Fruit fly (Drosophila melanogaster): ENCODE results near the gene opm.
A peak's percentile ranks its signal among the peaks of the same experiment; 100 is the strongest.

The opm gene

dm6 chrX:15084580-15085138 lies 18.4 kb upstream of the opm start, which contains the start of gene Cox17 (continued):
- TF ChIP-seq Ada2b (GFP tag; IDR thresholded peaks at IDR 0.05): peak; percentile 48
- TF ChIP-seq nau (GFP tag; optimal IDR thresholded peaks at IDR 0.05): peak; percentile 73
- TF ChIP-seq CG11504 (tag; optimal IDR thresholded peaks at IDR 0.05): peak; percentile 86
- peak; percentile 64 for TF ChIP-seq unpg (GFP tag; optimal IDR thresholded peaks at IDR 0.05)
- TF ChIP-seq gcm2 (GFP tag; optimal IDR thresholded peaks at IDR 0.05): peak; percentile 32
- peak; percentile 57 for TF ChIP-seq CG7372 (GFP tag; IDR thresholded peaks at IDR 0.05)
- peak; percentile 49 for TF ChIP-seq Dad (GFP tag; optimal IDR thresholded peaks at IDR 0.05)
- peak; percentile 53 for TF ChIP-seq Nf-YB (GFP tag; optimal IDR thresholded peaks at IDR 0.05)
- peak; percentile 67; the same call in 1 of the 3 replicates for TF ChIP-seq hb (GFP tag; IDR thresholded peaks at IDR 0.05; ENCODE audit: partially characterized antibody)
- peak; percentile 55 for TF ChIP-seq CG10274 (GFP tag; optimal IDR thresholded peaks at IDR 0.05)
- peak; percentile 26 for TF ChIP-seq schlank (tag; optimal IDR thresholded peaks at IDR 0.05)
- no peak for TF ChIP-seq Trl (optimal IDR thresholded peaks at IDR 0.05)
- peak; percentile 48 for TF ChIP-seq Trl (GFP tag; optimal IDR thresholded peaks at IDR 0.05)
- peak; percentile 59 for TF ChIP-seq CG1529 (GFP tag; optimal IDR thresholded peaks at IDR 0.05)
- TF ChIP-seq HLH54F (GFP tag; optimal IDR thresholded peaks at IDR 0.05): peak; percentile 76
- peak; percentile 3; the same call in 1 of the 2 replicates for TF ChIP-seq CG1024 (GFP tag; IDR thresholded peaks at IDR 0.05)
- peak; percentile 38 to 85 for TF ChIP-seq crp (GFP tag; optimal IDR thresholded peaks at IDR 0.05)
- no peak for TF ChIP-seq da (GFP tag; optimal IDR thresholded peaks at IDR 0.05)
- TF ChIP-seq CG34376 (GFP tag; optimal IDR thresholded peaks at IDR 0.05): peak; percentile 82
- peak; percentile 91 for TF ChIP-seq nmo (GFP tag; optimal IDR thresholded peaks at IDR 0.05)
- TF ChIP-seq CG15601 (tag; optimal IDR thresholded peaks at IDR 0.05): peak; percentile 76
- no peak for TF ChIP-seq CkIIα-i1 (GFP tag; IDR thresholded peaks at IDR 0.05)
- peak; percentile 59 to 82 for TF ChIP-seq Hr51 (GFP tag; optimal IDR thresholded peaks at IDR 0.05)
- TF ChIP-seq gfzf (GFP tag; optimal IDR thresholded peaks at IDR 0.05): no peak
- TF ChIP-seq CG4282 (GFP tag; optimal IDR thresholded peaks at IDR 0.05): no peak
- TF ChIP-seq Gug (GFP tag; IDR thresholded peaks at IDR 0.05): peak; percentile 80; the same call in 2 of the 4 replicates
- no peak for TF ChIP-seq NK7.1 (GFP tag; optimal IDR thresholded peaks at IDR 0.05)
- peak; percentile 58 for TF ChIP-seq CG3995 (GFP tag; optimal IDR thresholded peaks at IDR 0.05)
- no peak for TF ChIP-seq prd (optimal IDR thresholded peaks at IDR 0.05)
- TF ChIP-seq prd (GFP tag; IDR thresholded peaks at IDR 0.05): peak; percentile 79
- TF ChIP-seq Bgb (GFP tag; IDR thresholded peaks at IDR 0.05; ENCODE audit: partially characterized antibody): peak; percentile 70
- peak; percentile 82 for TF ChIP-seq cato (GFP tag; optimal IDR thresholded peaks at IDR 0.05; ENCODE audit: borderline replicate concordance)
- TF ChIP-seq Xbp1 (GFP tag; optimal IDR thresholded peaks at IDR 0.05): peak; percentile 86
- TF ChIP-seq CG10462 (GFP tag; optimal IDR thresholded peaks at IDR 0.05): peak; percentile 8
- peak; percentile 56; the same call in 2 of the 3 replicates for TF ChIP-seq Opbp (GFP tag; IDR thresholded peaks at IDR 0.05; ENCODE audit: partially characterized antibody)
- peak; percentile 73 for TF ChIP-seq hbn (GFP tag; IDR thresholded peaks at IDR 0.05; ENCODE audit: partially characterized antibody)
- TF ChIP-seq CG34422 (GFP tag; IDR thresholded peaks at IDR 0.05): peak; percentile 49; the same call in 2 of the 3 replicates
- TF ChIP-seq CG4424 (GFP tag; optimal IDR thresholded peaks at IDR 0.05): peak; percentile 82
- TF ChIP-seq hkb (optimal IDR thresholded peaks at IDR 0.05): no peak
- peak; percentile 49 for TF ChIP-seq hkb (GFP tag; IDR thresholded peaks at IDR 0.05)
- peak; percentile 88 for TF ChIP-seq Hr3 (GFP tag; optimal IDR thresholded peaks at IDR 0.05)
- peak; percentile 75 to 82 for TF ChIP-seq dpn (GFP tag; optimal IDR thresholded peaks at IDR 0.05)
- 0 out of 3 replicates have a peak, but pooled peaks have one; percentile 31 for TF ChIP-seq H15 (GFP tag; IDR thresholded peaks at IDR 0.05)
- peak; percentile 82 for TF ChIP-seq lab (GFP tag; optimal IDR thresholded peaks at IDR 0.05)
- peak; percentile 82 for TF ChIP-seq Rfx (GFP tag; IDR thresholded peaks at IDR 0.05)
- peak; percentile 90 for TF ChIP-seq Sox100B (GFP tag; optimal IDR thresholded peaks at IDR 0.05)
- TF ChIP-seq Dbx (GFP tag; IDR thresholded peaks at IDR 0.05): peak; percentile 74; the same call in 2 of the 3 replicates
- no peak for TF ChIP-seq CG31365 (tag; optimal IDR thresholded peaks at IDR 0.05)
- TF ChIP-seq knrl (GFP tag; IDR thresholded peaks at IDR 0.05; ENCODE audit: partially characterized antibody): peak; percentile 78; the same call in 2 of the 3 replicates
- TF ChIP-seq Spps (tag; optimal IDR thresholded peaks at IDR 0.05): peak; percentile 50
